Fruit fly (Drosophila melanogaster): ENCODE measurements around the gene CG13305.

- TF ChIP-seq Hr96 (GFP tag; optimal IDR thresholded peaks at IDR 0.05) (peak; percentile 22), toe (GFP tag; optimal IDR thresholded peaks at IDR 0.05) (peak; percentile 22), bab1 (GFP tag; optimal IDR thresholded peaks at IDR 0.05) (no peak), tj (GFP tag; optimal IDR thresholded peaks at IDR 0.05) (peak; percentile 46), Crg-1 (GFP tag; optimal IDR thresholded peaks at IDR 0.05) (no peak), Mnt (GFP tag; optimal IDR thresholded peaks at IDR 0.05) (peak; percentile 41), ovo (GFP tag; optimal IDR thresholded peaks at IDR 0.05) (no peak), CG5204 (GFP tag; optimal IDR thresholded peaks at IDR 0.05) (no peak), CG33017 (tag; optimal IDR thresholded peaks at IDR 0.05) (peak; percentile 21), CG7101 (tag; optimal IDR thresholded peaks at IDR 0.05) (no peak)
Observed at dm6 chr3L:8673377-8674000, 26.9 kb upstream of the CG13305 start.
